Fruit fly (Drosophila melanogaster) whole organism, embryonic: ENCODE data around the gene dyw.

Experiments
- CG10267 ChIP-seq: fragments of 200-800 bp; sonication (Bioruptor generic); optimal IDR thresholded peaks from 2 replicates; lab custom pipeline; 2018; ENCODE audit warnings: missing biosample characterization, mild to moderate bottlenecking, missing genetic modification characterization, moderate library complexity
- CG11398 ChIP-seq: fragments of 200-800 bp; sonication (Bioruptor generic); optimal IDR thresholded peaks from 2 replicates; lab custom pipeline; 2016; ENCODE audit warnings: missing biosample characterization, missing genetic modification characterization
- CG13624 ChIP-seq: fragments of 200-800 bp; sonication (Bioruptor generic); optimal IDR thresholded peaks from 2 replicates; lab custom pipeline; 2016; ENCODE audit warnings: missing biosample characterization, missing genetic modification characterization
- CG15601 ChIP-seq: fragments of 200-800 bp; sonication (Bioruptor generic); optimal IDR thresholded peaks from 3 replicates; lab custom pipeline; 2019; ENCODE audit warnings: missing biosample characterization, mild to moderate bottlenecking, missing genetic modification characterization, moderate library complexity
- CG17328 ChIP-seq: fragments of 200-800 bp; sonication (Bioruptor generic); IDR thresholded peaks from 2 replicates; pipeline ENCODE4 v1.3.6; 2022; ENCODE audit warnings: missing biosample characterization, missing genetic modification characterization
- CG17612 ChIP-seq: fragments of 200-800 bp; sonication (Bioruptor generic); IDR thresholded peaks from 2 replicates; pipeline ENCODE4 v1.3.6; 2022; ENCODE audit warnings: missing biosample characterization, missing genetic modification characterization
- CG17829 ChIP-seq: fragments of 200-800 bp; optimal IDR thresholded peaks from 2 replicates; lab custom pipeline; 2019; ENCODE audit warnings: missing biosample characterization, mild to moderate bottlenecking, missing genetic modification characterization, moderate library complexity
- CG17912 ChIP-seq: fragments of 200-800 bp; sonication (Bioruptor generic); optimal IDR thresholded peaks from 2 replicates; lab custom pipeline; 2018; ENCODE audit warnings: missing biosample characterization, mild to moderate bottlenecking, missing genetic modification characterization
- CG2116 ChIP-seq: fragments of 200-800 bp; sonication (Bioruptor generic); optimal IDR thresholded peaks from 3 replicates; lab custom pipeline; 2018; ENCODE audit warnings: missing biosample characterization, mild to moderate bottlenecking, missing genetic modification characterization
- CG3838 ChIP-seq: fragments of 200-800 bp; sonication (Bioruptor generic); optimal IDR thresholded peaks from 3 replicates; lab custom pipeline; 2016; ENCODE audit warnings: missing biosample characterization, missing genetic modification characterization
- CG4730 ChIP-seq: fragments of 200-800 bp; sonication (Bioruptor generic); IDR thresholded peaks from 2 replicates; pipeline ENCODE4 v1.3.6; 2022; ENCODE audit warnings: missing biosample characterization, missing genetic modification characterization
- CG5180 ChIP-seq: fragments of 200-800 bp; sonication (Bioruptor generic); optimal IDR thresholded peaks from 3 replicates; lab custom pipeline; 2017; ENCODE audit warnings: missing biosample characterization, missing genetic modification characterization, mild to moderate bottlenecking, moderate library complexity, missing genetic modification reagents
- CG6654 ChIP-seq: fragments of 200-800 bp; sonication (Bioruptor generic); optimal IDR thresholded peaks from 2 replicates; lab custom pipeline; 2017; ENCODE audit warnings: missing biosample characterization, mild to moderate bottlenecking, missing genetic modification characterization
- CG6683 ChIP-seq: fragments of 200-800 bp; sonication (Bioruptor generic); optimal IDR thresholded peaks from 2 replicates; lab custom pipeline; 2017; ENCODE audit warnings: missing biosample characterization, mild to moderate bottlenecking, missing genetic modification characterization, missing genetic modification reagents
- CG6813 ChIP-seq: fragments of 200-800 bp; sonication (Bioruptor generic); optimal IDR thresholded peaks from 2 replicates; lab custom pipeline; 2017; ENCODE audit warnings: missing biosample characterization, missing genetic modification characterization, mild to moderate bottlenecking, moderate library complexity, missing genetic modification reagents
- CG7357 ChIP-seq: fragments of 200-800 bp; sonication (Bioruptor generic); IDR thresholded peaks from 3 replicates; pipeline ENCODE4 v1.3.6; 2022; ENCODE audit warnings: missing biosample characterization, missing genetic modification characterization
- Dek ChIP-seq: fragments of 200-800 bp; sonication (Bioruptor generic); optimal IDR thresholded peaks from 3 replicates; lab custom pipeline; 2019; ENCODE audit warnings: missing biosample characterization, mild to moderate bottlenecking, missing genetic modification characterization, moderate library complexity
- Dip3 ChIP-seq: fragments of 200-800 bp; sonication (Bioruptor generic); optimal IDR thresholded peaks from 3 replicates; lab custom pipeline; 2016; ENCODE audit warnings: missing biosample characterization, missing genetic modification characterization
- Doc3 ChIP-seq: fragments of 200-800 bp; sonication (Bioruptor generic); IDR thresholded peaks from 3 replicates; pipeline ENCODE4 v1.3.6; 2022; ENCODE audit warnings: missing biosample characterization, missing genetic modification characterization; ENCODE audit not compliant: partially characterized antibody
- Ets65A ChIP-seq: fragments of 200-800 bp; sonication (Bioruptor generic); peaks from one replicate; lab custom pipeline; 2016; ENCODE audit warnings: missing biosample characterization, missing genetic modification characterization
- H15 ChIP-seq: fragments of 200-800 bp; sonication (Bioruptor generic); IDR thresholded peaks from 3 replicates; pipeline ENCODE4 v1.3.6; 2022; ENCODE audit warnings: missing biosample characterization, missing genetic modification characterization
- HHEX ChIP-seq: fragments of 200-800 bp; sonication (Bioruptor generic); optimal IDR thresholded peaks from 3 replicates; lab custom pipeline; 2017; ENCODE audit warnings: missing biosample characterization, mild to moderate bottlenecking, missing genetic modification characterization, missing genetic modification reagents
- HmgZ ChIP-seq: fragments of 200-800 bp; sonication (Bioruptor generic); optimal IDR thresholded peaks from 2 replicates; lab custom pipeline; 2018; ENCODE audit warnings: missing biosample characterization, mild to moderate bottlenecking, missing genetic modification characterization
- Meics ChIP-seq: fragments of 200-800 bp; sonication (Bioruptor generic); optimal IDR thresholded peaks from 2 replicates; lab custom pipeline; 2017; ENCODE audit warnings: missing biosample characterization, mild to moderate bottlenecking, missing genetic modification characterization
- NC2α ChIP-seq: fragments of 200-800 bp; sonication (Bioruptor generic); optimal IDR thresholded peaks from 2 replicates; lab custom pipeline; 2016; ENCODE audit warnings: missing biosample characterization, missing genetic modification characterization
- Side ChIP-seq: fragments of 200-800 bp; sonication (Bioruptor generic); optimal IDR thresholded peaks from 2 replicates; lab custom pipeline; 2016; ENCODE audit warnings: missing biosample characterization, missing genetic modification characterization
- Spps ChIP-seq: fragments of 200-800 bp; sonication (Bioruptor generic); optimal IDR thresholded peaks from 2 replicates; lab custom pipeline; 2018; ENCODE audit warnings: missing biosample characterization, mild to moderate bottlenecking, missing genetic modification characterization
- Tbp ChIP-seq: fragments of >200 bp; optimal IDR thresholded peaks from 2 replicates; lab custom pipeline; 2018; ENCODE audit warnings: missing biosample characterization, missing genetic modification characterization
- Trl ChIP-seq, 3 experiments: fragments of >200 bp in 2 of 3; fragments of 200-800 bp in 1 of 3; sonication (Bioruptor generic) in 1 of 3; optimal IDR thresholded peaks; 2 replicates in 1 of 3; 3 replicates in 2 of 3; lab custom pipeline; 2016 to 2017; ENCODE audit warnings: missing biosample characterization in 1 of 3, missing genetic modification characterization in 1 of 3
- az2 ChIP-seq: fragments of 200-800 bp; sonication (Bioruptor generic); optimal IDR thresholded peaks from 3 replicates; lab custom pipeline; 2016; ENCODE audit warnings: missing biosample characterization, missing genetic modification characterization
- bbx ChIP-seq: fragments of 200-800 bp; sonication (Bioruptor generic); IDR thresholded peaks from 2 replicates; pipeline ENCODE4 v1.3.6; 2022; ENCODE audit warnings: missing biosample characterization, missing genetic modification characterization; ENCODE audit not compliant: partially characterized antibody
- dmrt11E ChIP-seq: fragments of 200-800 bp; sonication (Bioruptor generic); optimal IDR thresholded peaks from 3 replicates; lab custom pipeline; 2018; ENCODE audit warnings: missing biosample characterization, mild to moderate bottlenecking, missing genetic modification characterization, moderate library complexity
- ewg ChIP-seq: fragments of 200-800 bp; sonication (Bioruptor generic); optimal IDR thresholded peaks from 3 replicates; lab custom pipeline; 2017; ENCODE audit warnings: mild to moderate bottlenecking, missing biosample characterization, missing genetic modification reagents, missing genetic modification characterization
- fd64A ChIP-seq: fragments of 200-800 bp; sonication (Bioruptor generic); optimal IDR thresholded peaks from 3 replicates; lab custom pipeline; 2018; ENCODE audit warnings: missing biosample characterization, mild to moderate bottlenecking, missing genetic modification characterization
- gro ChIP-seq: fragments of 200-800 bp; sonication (Bioruptor generic); optimal IDR thresholded peaks from 2 replicates; lab custom pipeline; 2016; ENCODE audit warnings: missing biosample characterization, missing genetic modification characterization
- ind ChIP-seq: fragments of 200-800 bp; sonication (Bioruptor generic); optimal IDR thresholded peaks from 3 replicates; lab custom pipeline; 2016; ENCODE audit warnings: missing biosample characterization, missing genetic modification characterization
- ken ChIP-seq: fragments of 200-800 bp; sonication (Bioruptor generic); IDR thresholded peaks from 3 replicates; pipeline ENCODE4 v1.3.6; 2022; ENCODE audit warnings: missing biosample characterization, missing genetic modification characterization
- lov ChIP-seq, 2 experiments: fragments of 200-800 bp in 1 of 2; fragments of >200 bp in 1 of 2; sonication (Bioruptor generic) in 1 of 2; IDR thresholded peaks in 1 of 2; optimal IDR thresholded peaks in 1 of 2; 2 replicates in 1 of 2; 3 replicates in 1 of 2; pipeline versions ENCODE4 v1.3.6 to Lab custom; 2017 to 2022; ENCODE audit warnings: missing biosample characterization in 1 of 2, missing genetic modification characterization in 1 of 2
- luna ChIP-seq: fragments of 200-800 bp; sonication (Bioruptor generic); optimal IDR thresholded peaks from 2 replicates; lab custom pipeline; 2016; ENCODE audit warnings: missing biosample characterization, missing genetic modification characterization
- oc ChIP-seq: fragments of 200-800 bp; sonication (Bioruptor generic); optimal IDR thresholded peaks from 2 replicates; lab custom pipeline; 2018; ENCODE audit warnings: missing biosample characterization, mild to moderate bottlenecking, missing genetic modification characterization, moderate library complexity
- pfk ChIP-seq: fragments of 200-800 bp; sonication (Bioruptor generic); optimal IDR thresholded peaks from 2 replicates; lab custom pipeline; 2018; ENCODE audit warnings: missing biosample characterization, mild to moderate bottlenecking, missing genetic modification characterization, moderate library complexity
- phol ChIP-seq: fragments of 200-800 bp; sonication (Bioruptor generic); optimal IDR thresholded peaks from 3 replicates; lab custom pipeline; 2018; ENCODE audit warnings: missing biosample characterization, mild to moderate bottlenecking, missing genetic modification characterization, moderate library complexity
- pros ChIP-seq: fragments of 200-800 bp; sonication (Bioruptor generic); optimal IDR thresholded peaks from 3 replicates; lab custom pipeline; 2019; ENCODE audit warnings: missing biosample characterization, mild to moderate bottlenecking, missing genetic modification characterization, moderate library complexity
- psq ChIP-seq: fragments of 200-800 bp; sonication (Bioruptor generic); optimal IDR thresholded peaks from 2 replicates; lab custom pipeline; 2017; ENCODE audit warnings: missing biosample characterization, missing genetic modification characterization
- sc ChIP-seq, 3 experiments: fragments of >200 bp in 2 of 3; fragments of 200-800 bp in 1 of 3; sonication (Bioruptor generic) in 1 of 3; optimal IDR thresholded peaks; 2 replicates in 2 of 3; 3 replicates in 1 of 3; lab custom pipeline; 2017; ENCODE audit warnings: mild to moderate bottlenecking in 1 of 3, missing biosample characterization in 1 of 3, missing genetic modification characterization in 1 of 3, missing genetic modification reagents in 1 of 3
- slp2 ChIP-seq: fragments of 200-800 bp; sonication (Bioruptor generic); optimal IDR thresholded peaks from 2 replicates; lab custom pipeline; 2016; ENCODE audit warnings: missing biosample characterization, missing genetic modification characterization
- sr ChIP-seq: fragments of 200-800 bp; sonication (Bioruptor generic); IDR thresholded peaks from 3 replicates; pipeline ENCODE4 v1.3.6; 2022; ENCODE audit warnings: missing biosample characterization, missing genetic modification characterization
- sug ChIP-seq: fragments of 200-800 bp; optimal IDR thresholded peaks from 2 replicates; lab custom pipeline; 2019; ENCODE audit warnings: missing biosample characterization, mild to moderate bottlenecking, missing genetic modification characterization, moderate library complexity
- z ChIP-seq: fragments of 200-800 bp; sonication (Bioruptor generic); IDR thresholded peaks from 3 replicates; pipeline ENCODE4 v1.3.6; 2022; ENCODE audit warnings: missing biosample characterization, missing genetic modification characterization

Gene dyw

DNA sequence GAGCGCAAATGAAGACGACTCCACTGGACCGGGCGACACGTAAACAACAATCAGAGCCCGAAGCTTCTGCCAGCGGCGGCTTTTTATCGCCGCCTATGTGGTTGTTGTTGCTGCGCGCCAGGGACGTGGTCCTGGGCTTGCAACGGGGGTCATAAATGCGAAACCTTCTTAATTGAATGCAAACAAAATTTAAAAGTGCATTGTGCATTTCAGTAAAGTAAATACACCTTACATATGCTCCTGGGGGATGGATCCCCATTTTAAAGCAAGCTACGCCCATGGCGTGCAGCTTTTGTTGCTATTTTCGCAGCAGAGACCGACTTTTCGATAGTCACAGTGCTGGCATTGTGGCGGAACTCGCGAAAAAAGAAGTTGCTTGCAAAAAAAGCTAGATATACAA is 10.0 kb upstream of the dyw start, which contains the start of gene Ugalt (continued):
- TF ChIP-seq dmrt11E = peak; percentile 99
- peak; percentile 100 for TF ChIP-seq oc (tag; lab: Kevin White, UChicago)
- TF ChIP-seq Meics (GFP tag; lab: Kevin White, UChicago) = peak; percentile 100
- TF ChIP-seq ewg = peak; percentile 100
- peak; percentile 100 for TF ChIP-seq HHEX (GFP tag; lab: Kevin White, UChicago)
- TF ChIP-seq fd64A = peak; percentile 100
- TF ChIP-seq luna (GFP tag; lab: Kevin White, UChicago) = peak; percentile 100
- peak; percentile 100 for TF ChIP-seq NC2α (GFP tag; lab: Kevin White, UChicago)
- peak; percentile 100 for TF ChIP-seq gro
- TF ChIP-seq CG6813 (GFP tag; lab: Kevin White, UChicago) = peak; percentile 100
- no peak for TF ChIP-seq Trl (optimal IDR thresholded peaks at IDR 0.05; lab: Kevin White, UChicago)
- peak; percentile 100 for TF ChIP-seq Trl (GFP tag; optimal IDR thresholded peaks at IDR 0.05; lab: Kevin White, UChicago)
- TF ChIP-seq CG10267 (tag; lab: Kevin White, UChicago) = peak; percentile 100
- TF ChIP-seq Spps (tag; lab: Kevin White, UChicago) = peak; percentile 100
- peak; percentile 100 for TF ChIP-seq CG17328
- TF ChIP-seq sc (optimal IDR thresholded peaks at IDR 0.05; lab: Kevin White, UChicago) = no peak
- peak; percentile 100 for TF ChIP-seq sc (GFP tag; optimal IDR thresholded peaks at IDR 0.05; lab: Kevin White, UChicago)
- peak; percentile 100 for TF ChIP-seq Side (GFP tag; lab: Kevin White, UChicago)
- TF ChIP-seq lov (optimal IDR thresholded peaks at IDR 0.05; lab: Kevin White, UChicago) = no peak
- TF ChIP-seq lov (GFP tag; IDR thresholded peaks at IDR 0.05; lab: Robert Waterston, UW) = peak; percentile 100
- peak; percentile 99 for TF ChIP-seq psq (GFP tag; lab: Kevin White, UChicago)
- peak; percentile 100 for TF ChIP-seq CG6683
- peak; percentile 100 for TF ChIP-seq CG4730
- peak; percentile 100 for TF ChIP-seq phol (tag; lab: Kevin White, UChicago)
- TF ChIP-seq z (GFP tag; lab: Robert Waterston, UW) = peak; percentile 93
- TF ChIP-seq bbx = peak; percentile 51
- TF ChIP-seq Dip3 (GFP tag; lab: Kevin White, UChicago) = peak; percentile 100
- TF ChIP-seq CG2116 = peak; percentile 95
- peak; percentile 95 for TF ChIP-seq pros (GFP tag; lab: Kevin White, UChicago)
- TF ChIP-seq slp2 (GFP tag; lab: Kevin White, UChicago) = peak; percentile 100
- peak; percentile 100 for TF ChIP-seq ind (GFP tag; lab: Kevin White, UChicago)
- TF ChIP-seq CG17612 (GFP tag; lab: Robert Waterston, UW) = peak; percentile 100
- peak; percentile 100 for TF ChIP-seq ken (GFP tag; lab: Robert Waterston, UW)
- peak; percentile 98 for TF ChIP-seq CG6654 (GFP tag; lab: Kevin White, UChicago)
- no peak for TF ChIP-seq Doc3 (GFP tag; lab: Robert Waterston, UW)
- TF ChIP-seq CG3838 (GFP tag; lab: Kevin White, UChicago) = peak; percentile 100
- peak; percentile 100 for TF ChIP-seq az2 (GFP tag; lab: Kevin White, UChicago)
- TF ChIP-seq CG5180 (GFP tag; lab: Kevin White, UChicago) = peak; percentile 96
- peak; percentile 99 for TF ChIP-seq CG17912 (GFP tag; lab: Kevin White, UChicago)
- TF ChIP-seq sug = peak; percentile 99
- TF ChIP-seq Ets65A = peak; percentile 100
- peak; percentile 99 for TF ChIP-seq CG15601 (tag; lab: Kevin White, UChicago)
- peak; percentile 100 for TF ChIP-seq sr (GFP tag; lab: Robert Waterston, UW)
- no peak for TF ChIP-seq Tbp (GFP tag; lab: Kevin White, UChicago)
- peak; percentile 89 for TF ChIP-seq pfk (GFP tag; lab: Kevin White, UChicago)
- peak; percentile 100 for TF ChIP-seq H15 (GFP tag; lab: Robert Waterston, UW)
- peak; percentile 100 for TF ChIP-seq CG7357 (GFP tag; lab: Robert Waterston, UW)
- TF ChIP-seq CG17829 (tag; lab: Kevin White, UChicago) = peak; percentile 100
- TF ChIP-seq CG11398 = peak; percentile 100
- TF ChIP-seq Dek = peak; percentile 100
- TF ChIP-seq CG13624 (GFP tag; lab: Kevin White, UChicago) = peak; percentile 100
- peak; percentile 100 for TF ChIP-seq HmgZ (tag; lab: Kevin White, UChicago)
